Fruit fly (Drosophila melanogaster): ENCODE data around the gene dock.

dock gene

DNA sequence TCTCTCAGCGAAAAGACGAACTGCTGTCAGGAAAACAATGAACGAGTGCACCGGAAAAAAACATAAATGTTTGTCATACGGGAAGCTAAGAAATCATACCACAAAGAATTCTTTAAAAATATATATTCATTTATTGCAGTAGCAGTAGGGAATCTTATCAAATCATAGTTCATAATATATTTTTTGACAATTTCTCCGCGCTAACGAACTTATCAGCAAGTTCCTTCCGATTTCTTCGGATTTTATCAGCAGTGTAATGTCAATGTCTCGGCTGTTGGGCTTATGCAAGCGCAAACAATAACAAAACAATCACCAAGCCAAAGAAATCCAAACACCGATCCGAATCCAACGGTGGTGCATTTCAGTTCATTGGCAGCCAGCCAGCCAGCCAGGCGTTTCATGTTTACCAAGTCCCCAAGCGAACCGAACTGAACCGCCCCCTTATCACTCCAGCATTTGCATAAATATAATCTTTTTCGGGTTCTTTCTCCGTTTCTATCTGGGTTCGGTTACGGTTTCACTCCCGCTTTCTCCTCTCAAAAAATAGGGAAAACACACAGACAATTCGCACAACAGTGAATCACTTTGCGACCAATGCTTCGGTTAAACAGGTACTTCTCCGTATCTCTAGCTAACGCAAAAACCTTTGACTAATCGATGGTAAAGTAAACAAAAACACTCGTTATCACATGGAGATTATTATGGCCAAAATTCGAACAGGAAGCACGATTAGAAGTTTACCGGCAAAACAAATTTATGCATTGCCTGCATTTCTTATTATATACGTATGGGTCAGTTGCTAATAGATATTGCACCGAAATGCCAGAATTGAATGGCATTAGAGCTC lies 2.0 kb downstream of the dock start:
- TF ChIP-seq rgr (GFP tag; optimal IDR thresholded peaks at IDR 0.05) (no peak), Hnf4 (GFP tag; optimal IDR thresholded peaks at IDR 0.05) (peak; percentile 17), pan (optimal IDR thresholded peaks at IDR 0.05) (no peak), Sp1 (GFP tag; optimal IDR thresholded peaks at IDR 0.05) (peak; percentile 5), br (GFP tag; optimal IDR thresholded peaks at IDR 0.05) (peak; percentile 28), Rel (GFP tag; optimal IDR thresholded peaks at IDR 0.05) (no peak), Rel (tag; optimal IDR thresholded peaks at IDR 0.05) (peak; percentile 99), h (GFP tag; optimal IDR thresholded peaks at IDR 0.05) (peak; percentile 24), Dif (GFP tag; optimal IDR thresholded peaks at IDR 0.05; ENCODE audit: partially characterized antibody) (peak; percentile 17), foxo (GFP tag; optimal IDR thresholded peaks at IDR 0.05) (peak in 1 of 2 experiments; percentile 18), psq (GFP tag; optimal IDR thresholded peaks at IDR 0.05) (peak; percentile 18), OdsH (GFP tag; optimal IDR thresholded peaks at IDR 0.05) (peak; percentile 26), ey (GFP tag; optimal IDR thresholded peaks at IDR 0.05) (no peak), sage (GFP tag; optimal IDR thresholded peaks at IDR 0.05) (no peak)

- TF ChIP-seq ey (GFP tag; optimal IDR thresholded peaks at IDR 0.05) (no peak), dl (GFP tag; optimal IDR thresholded peaks at IDR 0.05; ENCODE audit: insufficient read depth in 1 of 2, partially characterized antibody in 2 of 2) (no peak), rgr (GFP tag; optimal IDR thresholded peaks at IDR 0.05) (peak; percentile 4), pan (optimal IDR thresholded peaks at IDR 0.05) (no peak), jim (GFP tag; optimal IDR thresholded peaks at IDR 0.05) (no peak), lola (GFP tag; optimal IDR thresholded peaks at IDR 0.05) (no peak), dsf (GFP tag; optimal IDR thresholded peaks at IDR 0.05; ENCODE audit: borderline replicate concordance) (no peak), Dfd (GFP tag; optimal IDR thresholded peaks at IDR 0.05) (no peak), usp (GFP tag; optimal IDR thresholded peaks at IDR 0.05) (no peak), sage (GFP tag; optimal IDR thresholded peaks at IDR 0.05) (no peak), Sp1 (GFP tag; optimal IDR thresholded peaks at IDR 0.05) (peak; percentile 7), tai (GFP tag; optimal IDR thresholded peaks at IDR 0.05) (no peak), Hr78 (GFP tag; optimal IDR thresholded peaks at IDR 0.05) (no peak), foxo (GFP tag; optimal IDR thresholded peaks at IDR 0.05) (peak in 1 of 2 experiments; percentile 23), Myc (optimal IDR thresholded peaks at IDR 0.05) (no peak), Vsx2 (GFP tag; optimal IDR thresholded peaks at IDR 0.05; ENCODE audit: partially characterized antibody) (no peak), Hr83 (GFP tag; optimal IDR thresholded peaks at IDR 0.05; ENCODE audit: poor library complexity, severe bottlenecking) (no peak), Rel (GFP tag; optimal IDR thresholded peaks at IDR 0.05) (no peak), Rel (tag; optimal IDR thresholded peaks at IDR 0.05) (no peak), CrebA (GFP tag; optimal IDR thresholded peaks at IDR 0.05; ENCODE audit: borderline replicate concordance) (no peak), Jra (GFP tag; optimal IDR thresholded peaks at IDR 0.05) (no peak), GATAd (GFP tag; optimal IDR thresholded peaks at IDR 0.05) (no peak), OdsH (GFP tag; optimal IDR thresholded peaks at IDR 0.05) (peak; percentile 48), dmrt93B (GFP tag; optimal IDR thresholded peaks at IDR 0.05) (no peak), woc (GFP tag; optimal IDR thresholded peaks at IDR 0.05) (no peak), Hnf4 (GFP tag; optimal IDR thresholded peaks at IDR 0.05) (no peak), CG32264 (GFP tag; optimal IDR thresholded peaks at IDR 0.05) (no peak), Dif (GFP tag; optimal IDR thresholded peaks at IDR 0.05; ENCODE audit: partially characterized antibody) (no peak), h (GFP tag; optimal IDR thresholded peaks at IDR 0.05) (no peak), fru (GFP tag; optimal IDR thresholded peaks at IDR 0.05) (peak; percentile 46), brk (GFP tag; optimal IDR thresholded peaks at IDR 0.05) (no peak), psq (GFP tag; optimal IDR thresholded peaks at IDR 0.05) (peak; percentile 24), sv (GFP tag; optimal IDR thresholded peaks at IDR 0.05) (no peak), Mio (GFP tag; optimal IDR thresholded peaks at IDR 0.05) (no peak), HLH106 (tag; optimal IDR thresholded peaks at IDR 0.05) (no peak), br (GFP tag; optimal IDR thresholded peaks at IDR 0.05) (peak; percentile 35), CG9705 (GFP tag; optimal IDR thresholded peaks at IDR 0.05) (no peak), Abd-B (GFP tag; optimal IDR thresholded peaks at IDR 0.05) (no peak), N (GFP tag; optimal IDR thresholded peaks at IDR 0.05) (no peak)
Observed at dm6 chr2L:837989-838388, 12.2 kb downstream of the dock start.

Measured in whole organism, wandering third instar larva.